Worm (Caenorhabditis elegans) whole organism, L1 larva: ENCODE results near the gene dct-19.

Experiments
- elt-2 ChIP-seq: sonication (generic microtip); optimal IDR thresholded peaks from 2 replicates; lab custom pipeline; 2016; ENCODE audit warnings: missing genetic modification characterization, mild to moderate bottlenecking, inconsistent platforms, missing compliant biosample characterization, missing genetic modification reagents
- hlh-4 ChIP-seq: sonication (generic microtip); optimal IDR thresholded peaks from 2 replicates; lab custom pipeline; 2016; ENCODE audit warnings: mild to moderate bottlenecking, missing genetic modification characterization, missing compliant biosample characterization
- isw-1 ChIP-seq: fragments of 200-800 bp; sonication (Bioruptor generic); IDR thresholded peaks from 2 replicates; pipeline ENCODE4 v1.3.6; 2022; ENCODE audit warnings: missing genetic modification characterization, missing compliant biosample characterization
- nhr-11 ChIP-seq: fragments of 150-350 bp; optimal IDR thresholded peaks from 2 replicates; lab custom pipeline; 2014; ENCODE audit warnings: missing biosample characterization, missing genetic modification characterization
- nhr-20 ChIP-seq: sonication (generic microtip); optimal IDR thresholded peaks from 2 replicates; lab custom pipeline; 2016; ENCODE audit warnings: mild to moderate bottlenecking, missing genetic modification characterization, missing compliant biosample characterization
- pag-3 ChIP-seq: sonication (generic microtip); optimal IDR thresholded peaks from 2 replicates; lab custom pipeline; 2017; ENCODE audit warnings: missing genetic modification characterization, mild to moderate bottlenecking, missing compliant biosample characterization, antibody characterized with exemption, borderline replicate concordance; ENCODE audit not compliant: insufficient read depth
- sptf-1 ChIP-seq: fragments of 150-350 bp; optimal IDR thresholded peaks from 2 replicates; lab custom pipeline; 2014; ENCODE audit warnings: missing biosample characterization, missing genetic modification characterization
- unc-86 ChIP-seq: sonication (generic microtip); optimal IDR thresholded peaks from 2 replicates; lab custom pipeline; 2016; ENCODE audit warnings: missing genetic modification characterization, missing compliant biosample characterization

Gene dct-19

DNA sequence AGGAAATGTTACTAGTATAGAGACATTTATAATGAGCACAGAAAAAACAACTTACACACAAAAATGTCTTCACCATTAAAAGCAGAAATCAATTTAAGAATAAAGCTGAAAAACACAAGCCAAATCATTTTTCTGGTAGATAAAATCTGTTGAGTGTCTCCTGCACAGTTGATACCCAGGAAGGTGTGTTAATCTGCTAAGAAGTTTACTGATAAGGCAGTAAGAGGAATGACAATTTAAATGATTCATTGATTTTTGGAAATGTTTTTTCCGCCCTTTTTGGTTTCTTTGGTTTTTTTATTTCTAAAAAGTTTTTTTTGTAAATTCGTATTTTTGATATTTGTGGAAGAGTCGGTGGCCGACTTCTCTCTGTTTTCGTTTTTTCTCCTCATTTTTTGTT is 43.2 kb downstream of the dct-19 start, which contains the start of gene K10D11.3:
Gene K10D11.3 (minus strand): TSS at position 174 of the 400 bp plus-strand sequence.
- TF ChIP-seq unc-86 (tag; lab: Kevin White, UChicago) (no peak), nhr-11 (tag; lab: Kevin White, UChicago) (no peak), sptf-1 (no peak), nhr-20 (no peak), elt-2 (tag; lab: Kevin White, UChicago) (peak; percentile 72)

DNA sequence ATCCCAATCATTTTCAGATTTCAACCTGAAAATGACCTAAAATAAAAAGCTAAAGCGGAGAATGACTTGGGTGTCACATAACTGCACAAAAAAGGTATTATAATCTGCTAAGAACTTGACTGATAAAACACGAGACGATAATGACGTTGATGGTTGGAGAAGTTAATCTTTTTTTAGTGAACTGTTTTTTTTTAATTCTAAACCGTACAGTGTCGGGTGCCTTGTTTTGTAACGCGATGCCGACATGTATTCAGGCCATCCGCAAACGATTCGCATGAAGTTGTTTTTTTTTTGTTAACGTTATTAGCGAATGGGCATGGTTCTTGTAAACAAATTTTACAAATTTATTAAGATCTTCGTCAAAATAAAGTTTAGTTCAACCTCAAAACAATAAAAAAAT is 46.6 kb downstream of the dct-19 start, which contains the start of gene K10D11.6:
Gene K10D11.6 (minus strand): TSS at position 101 of the 400 bp plus-strand sequence.
- TF ChIP-seq isw-1 (GFP tag; lab: Robert Waterston, UW) (no peak), elt-2 (tag; lab: Kevin White, UChicago) (peak; percentile 39)
- TF ChIP-seq, all 84 proteins: peak for 1

DNA sequence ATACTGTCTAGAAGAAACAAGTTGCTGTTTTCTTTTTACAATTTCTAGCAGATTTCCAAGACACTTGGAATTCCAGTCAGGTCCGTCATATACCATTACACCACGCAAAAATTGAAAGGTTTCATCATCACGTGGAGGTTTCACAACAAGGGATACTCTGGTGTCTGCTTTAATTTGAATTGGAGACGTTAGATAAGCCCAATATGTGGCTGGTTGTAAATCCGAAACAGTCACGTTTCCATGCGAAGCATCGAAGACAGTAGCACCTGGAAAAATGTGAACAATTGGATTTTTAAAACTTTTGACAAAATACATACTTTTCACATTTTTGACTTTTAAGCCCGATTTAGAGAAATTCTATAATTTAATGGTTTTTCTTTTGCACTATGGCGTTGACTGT is 47.9 kb downstream of the dct-19 start:
- no peak for TF ChIP-seq pag-3

- TF ChIP-seq elt-2 (tag; lab: Kevin White, UChicago) (peak; percentile 45), hlh-4 (tag; lab: Kevin White, UChicago) (no peak)
Measured at ce11 chrIV:12991629-12992028, 48.9 kb downstream of the dct-19 start, which contains the start of gene K10D11.5. TSS of gene K10D11.5 (minus strand) at chrIV:12991843.
